Fruit fly (Drosophila melanogaster): ENCODE measurements around the gene x16.

DNA sequence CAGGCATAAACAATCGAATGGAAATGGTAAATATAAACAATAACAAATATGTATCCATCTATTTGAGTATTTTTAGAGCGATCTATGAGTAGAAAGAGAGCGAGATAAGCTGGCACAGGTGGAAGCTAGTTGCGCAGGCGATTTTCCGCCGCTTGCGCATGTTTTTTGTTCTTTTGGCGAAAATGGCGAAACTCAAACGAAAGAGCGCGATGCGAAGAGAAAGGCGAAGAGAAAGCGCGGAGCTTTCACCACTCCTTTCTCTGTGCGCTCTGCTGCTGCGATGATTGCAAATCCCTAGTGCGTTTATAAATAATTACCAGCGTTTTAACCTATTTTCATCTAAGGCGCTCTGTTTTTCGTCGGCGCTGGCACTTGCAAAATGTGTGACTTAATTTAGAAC is 21.7 kb upstream of the x16 start:
- TF ChIP-seq Dip3 (GFP tag; optimal IDR thresholded peaks at IDR 0.05) = no peak
- TF ChIP-seq Mad (GFP tag; optimal IDR thresholded peaks at IDR 0.05) = no peak
- no peak for TF ChIP-seq CG16863 (GFP tag; optimal IDR thresholded peaks at IDR 0.05)
- no peak for TF ChIP-seq ranshi (GFP tag; IDR thresholded peaks at IDR 0.05)
- no peak for TF ChIP-seq PHDP (tag; optimal IDR thresholded peaks at IDR 0.05)
- TF ChIP-seq CG15011 (GFP tag; optimal IDR thresholded peaks at IDR 0.05) = no peak

Measured in whole organism, embryonic.